Worm (Caenorhabditis elegans) whole organism, L4/young adult: ENCODE measurements around the gene srm-2.

ENCODE experiments used
- W03F9.2 ChIP-seq: fragments of 150-350 bp; optimal IDR thresholded peaks from 2 replicates; lab custom pipeline; 2014; ENCODE audit warnings: missing biosample characterization, missing genetic modification characterization
- dao-5 ChIP-seq: sonication (generic microtip); optimal IDR thresholded peaks from 2 replicates; lab custom pipeline; 2016; ENCODE audit warnings: missing genotype, missing genetic modification characterization, moderate library complexity, missing compliant biosample characterization
- him-1 ChIP-seq: sonication (generic microtip); optimal IDR thresholded peaks from 2 replicates; lab custom pipeline; 2016; ENCODE audit warnings: missing genotype, missing genetic modification reagents, missing genetic modification characterization, missing compliant biosample characterization

- TF ChIP-seq W03F9.2 (no peak), him-1 (no peak), dao-5 (tag; lab: Kevin White, UChicago) (no peak)
These were observed 17.2 kb downstream of the srm-2 start, which contains the start of gene C09B9.85 for ce11 chrIV:5025646-5026045.
